Fruit fly (Drosophila melanogaster) whole organism, pupa: Measurements from ENCODE around the gene CG4629.

Source experiments
- CG10348 ChIP-seq: fragments of 200-800 bp; sonication (Bioruptor generic); IDR thresholded peaks from 2 replicates; pipeline ENCODE4 v1.3.6; 2022; ENCODE audit warnings: missing biosample characterization, missing genetic modification characterization
- CG12605 ChIP-seq: fragments of 200-800 bp; sonication (Bioruptor generic); IDR thresholded peaks from 2 replicates; pipeline ENCODE4 v1.3.6; 2022; ENCODE audit warnings: missing biosample characterization, missing genetic modification characterization
- CG13204 ChIP-seq: fragments of 200-800 bp; sonication (Bioruptor generic); optimal IDR thresholded peaks from 2 replicates; lab custom pipeline; 2018; ENCODE audit warnings: missing biosample characterization, mild to moderate bottlenecking, missing genetic modification characterization, moderate library complexity
- CG14655 ChIP-seq: fragments of 200-800 bp; sonication (Bioruptor generic); optimal IDR thresholded peaks from 3 replicates; lab custom pipeline; 2017; ENCODE audit warnings: mild to moderate bottlenecking, missing biosample characterization, missing genetic modification reagents, missing genetic modification characterization
- CG15710 ChIP-seq: fragments of 200-800 bp; sonication (Bioruptor generic); optimal IDR thresholded peaks from 2 replicates; lab custom pipeline; 2018; ENCODE audit warnings: missing biosample characterization, mild to moderate bottlenecking, missing genetic modification characterization, moderate library complexity
- CG17806 ChIP-seq: fragments of 200-800 bp; sonication (Bioruptor generic); optimal IDR thresholded peaks from 2 replicates; lab custom pipeline; 2018; ENCODE audit warnings: missing biosample characterization, mild to moderate bottlenecking, missing genetic modification characterization, moderate library complexity
- CG32121 ChIP-seq: fragments of 200-800 bp; sonication (Bioruptor generic); IDR thresholded peaks from 2 replicates; pipeline ENCODE4 v1.3.6; 2022; ENCODE audit warnings: missing biosample characterization, missing genetic modification characterization
- CG34367 ChIP-seq: fragments of 200-800 bp; sonication (Bioruptor generic); optimal IDR thresholded peaks from 2 replicates; lab custom pipeline; 2018; ENCODE audit warnings: missing biosample characterization, mild to moderate bottlenecking, missing genetic modification characterization
- CG4496 ChIP-seq: fragments of 200-800 bp; sonication (Bioruptor generic); IDR thresholded peaks from 3 replicates; pipeline ENCODE4 v1.3.6; 2022; ENCODE audit warnings: missing biosample characterization, missing genetic modification characterization
- CG8159 ChIP-seq: fragments of 200-800 bp; sonication (Bioruptor generic); optimal IDR thresholded peaks from 3 replicates; lab custom pipeline; 2018; ENCODE audit warnings: missing biosample characterization, mild to moderate bottlenecking, missing genetic modification characterization, moderate library complexity
- CG8301 ChIP-seq: fragments of 200-800 bp; sonication (Bioruptor generic); optimal IDR thresholded peaks from 2 replicates; lab custom pipeline; 2018; ENCODE audit warnings: missing biosample characterization, mild to moderate bottlenecking, missing genetic modification characterization
- CG9948 ChIP-seq: fragments of 200-800 bp; sonication (Bioruptor generic); optimal IDR thresholded peaks from 2 replicates; lab custom pipeline; 2018; ENCODE audit warnings: missing biosample characterization, mild to moderate bottlenecking, missing genetic modification characterization, moderate library complexity
- D1 ChIP-seq: fragments of 200-800 bp; sonication (Bioruptor generic); optimal IDR thresholded peaks from 2 replicates; lab custom pipeline; 2018; ENCODE audit warnings: missing biosample characterization, mild to moderate bottlenecking, missing genetic modification characterization, moderate library complexity
- EcR ChIP-seq: fragments of 200-800 bp; sonication (Bioruptor generic); optimal IDR thresholded peaks from 3 replicates; lab custom pipeline; 2019; ENCODE audit warnings: missing biosample characterization, missing genetic modification characterization, mild to moderate bottlenecking, moderate library complexity, missing genetic modification reagents
- Ets98B ChIP-seq: fragments of 200-800 bp; sonication (Bioruptor generic); IDR thresholded peaks from 2 replicates; pipeline ENCODE4 v1.3.6; 2022; ENCODE audit warnings: missing biosample characterization, missing genetic modification characterization
- Pif1A ChIP-seq: fragments of 200-800 bp; sonication (Bioruptor generic); optimal IDR thresholded peaks from 3 replicates; lab custom pipeline; 2016; ENCODE audit warnings: missing biosample characterization, missing genetic modification characterization
- Pif1B ChIP-seq: fragments of 200-800 bp; sonication (Bioruptor generic); optimal IDR thresholded peaks from 3 replicates; lab custom pipeline; 2016; ENCODE audit warnings: missing biosample characterization, missing genetic modification characterization
- Snoo ChIP-seq: fragments of 200-800 bp; sonication (Bioruptor generic); optimal IDR thresholded peaks from 3 replicates; lab custom pipeline; 2017; ENCODE audit warnings: missing biosample characterization, mild to moderate bottlenecking, missing genetic modification characterization, inconsistent platforms
- fd96Ca ChIP-seq: fragments of 200-800 bp; sonication (Bioruptor generic); IDR thresholded peaks from 3 replicates; pipeline ENCODE4 v1.3.6; 2022; ENCODE audit warnings: missing biosample characterization, missing genetic modification characterization
- gl ChIP-seq: fragments of 200-800 bp; sonication (Bioruptor generic); optimal IDR thresholded peaks from 2 replicates; lab custom pipeline; 2018; ENCODE audit warnings: missing biosample characterization, mild to moderate bottlenecking, missing genetic modification characterization
- rn ChIP-seq: fragments of 200-800 bp; sonication (Bioruptor generic); IDR thresholded peaks from 2 replicates; pipeline ENCODE4 v1.3.6; 2022; ENCODE audit warnings: missing biosample characterization, missing genetic modification characterization

Gene CG4629

DNA sequence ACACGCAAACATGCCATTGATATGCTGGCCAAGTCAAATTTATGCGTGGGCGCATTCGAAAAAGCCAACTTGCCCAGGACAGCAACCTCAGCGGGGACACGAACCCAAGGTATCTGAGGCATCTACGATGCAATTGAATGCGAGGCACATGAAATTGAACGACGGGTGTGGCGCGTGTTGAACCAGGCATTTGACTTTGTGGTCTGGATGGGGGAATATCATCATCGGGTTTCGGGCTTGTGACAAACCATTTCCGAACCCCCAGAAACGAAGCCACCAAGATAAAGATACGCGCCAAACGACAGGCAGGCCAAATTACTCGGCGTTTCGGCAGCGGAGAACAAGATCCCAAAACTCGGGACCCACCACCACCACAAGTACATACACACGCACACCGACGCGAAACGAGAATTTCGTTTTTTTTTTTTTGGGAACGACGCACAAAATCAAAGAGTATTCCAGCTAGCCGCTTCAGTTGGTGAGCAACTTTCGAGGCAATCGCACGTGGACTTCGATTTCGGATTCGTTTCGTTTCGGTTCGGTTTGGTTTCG is 40.5 kb upstream of the CG4629 start, which contains the start of gene MFS3:
Gene MFS3, plus strand, starts transcription at position 472 of the 552 bp plus-strand sequence.
- TF ChIP-seq CG14655 (no peak), gl (tag; lab: Kevin White, UChicago) (peak; percentile 5), CG4496 (peak; percentile 64; the same call in 1 of the 3 replicates), CG8159 (tag; lab: Kevin White, UChicago) (no peak), EcR (GFP tag; lab: Kevin White, UChicago) (no peak), Pif1A (GFP tag; lab: Kevin White, UChicago) (peak; percentile 20)

DNA sequence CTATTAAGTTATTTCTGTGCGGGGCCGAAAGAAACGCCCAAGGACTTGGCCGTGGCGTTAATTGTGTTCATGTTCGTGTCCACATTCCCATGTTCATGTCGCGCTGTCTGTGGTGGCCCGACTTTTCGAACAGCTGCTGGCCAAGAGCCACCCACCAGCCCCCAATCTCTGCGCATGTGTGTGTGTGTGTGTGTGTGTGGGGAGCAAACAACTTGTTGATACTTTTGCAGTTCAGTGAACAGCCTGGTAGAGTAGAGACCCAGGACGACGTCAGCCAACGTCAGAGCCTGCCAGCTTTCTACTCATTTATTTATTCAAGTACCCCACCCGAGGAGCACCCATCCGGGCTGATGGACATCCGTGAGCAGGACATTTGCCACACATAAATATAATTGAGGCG is 34.7 kb upstream of the CG4629 start:
- TF ChIP-seq CG13204 (no peak), CG12605 (peak; percentile 76), rn (GFP tag; lab: Robert Waterston, UW) (no peak)

DNA sequence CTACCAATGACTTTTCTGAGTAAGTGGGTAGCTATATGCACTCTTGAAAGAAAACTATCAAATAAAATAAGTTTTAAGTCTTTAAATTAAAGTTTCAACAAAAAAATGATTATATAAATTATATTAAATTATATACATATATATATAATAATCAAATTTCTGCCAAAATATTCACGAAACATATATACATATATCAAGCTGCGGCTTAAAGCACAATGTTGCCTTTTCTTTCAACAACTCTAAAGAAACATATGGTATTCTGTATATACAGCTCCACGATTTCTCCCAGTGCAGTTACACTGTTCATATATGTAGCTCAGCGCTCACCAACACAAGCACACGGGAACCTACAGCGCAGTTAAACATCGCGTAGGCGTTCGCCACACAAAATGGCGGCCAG is 33.2 kb upstream of the CG4629 start:
- TF ChIP-seq Pif1B (GFP tag; lab: Kevin White, UChicago) (no peak), CG32121 (GFP tag; lab: Robert Waterston, UW) (no peak), CG15710 (tag; lab: Kevin White, UChicago) (peak; percentile 25), rn (GFP tag; lab: Robert Waterston, UW) (no peak), CG8159 (tag; lab: Kevin White, UChicago) (peak; percentile 36), CG14655 (peak; percentile 29), CG9948 (tag; lab: Kevin White, UChicago) (peak; percentile 29), gl (tag; lab: Kevin White, UChicago) (no peak), CG17806 (tag; lab: Kevin White, UChicago) (no peak)

DNA sequence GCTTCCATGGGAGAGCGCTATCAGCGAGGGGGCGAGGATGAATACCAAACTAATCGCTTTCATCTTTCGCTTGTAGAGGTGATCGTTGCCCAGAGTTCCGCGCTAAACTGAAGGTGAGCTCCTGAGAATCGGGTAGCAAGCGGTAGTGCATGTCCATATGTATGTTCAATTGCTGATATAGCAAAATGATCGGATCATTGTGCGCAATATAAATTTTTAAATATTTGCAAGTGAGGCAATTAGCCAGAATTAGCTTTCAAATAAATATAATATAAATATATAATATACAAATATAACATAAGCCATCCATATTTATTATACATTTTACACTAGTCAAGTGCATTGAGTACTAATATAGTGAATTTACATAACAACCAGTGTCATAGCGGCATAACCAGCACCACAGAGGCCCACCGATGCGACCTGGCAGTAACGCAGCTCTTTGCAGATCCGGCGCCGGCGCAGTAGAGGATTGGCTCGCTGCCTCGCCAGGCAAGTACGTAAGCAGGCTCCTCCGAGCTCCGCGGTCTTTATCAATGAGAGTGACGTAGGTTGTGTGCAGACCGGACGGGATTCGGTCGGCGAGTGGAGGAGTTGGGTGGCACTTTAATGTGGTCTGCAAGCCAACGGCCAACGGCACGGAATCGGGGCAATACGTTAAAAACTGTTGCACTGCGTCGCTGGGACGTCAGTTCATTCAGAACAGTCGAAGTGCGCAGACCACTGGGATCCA is 31.9 kb upstream of the CG4629 start, which contains the start of the genes Iris and CG4577:
Gene Iris, minus strand, starts transcription at position 88 of the 733 bp plus-strand sequence.
Gene CG4577, plus strand, starts transcription at position 683 of the 733 bp plus-strand sequence.
- no peak for TF ChIP-seq CG15710 (tag; lab: Kevin White, UChicago)
- peak; percentile 2 for TF ChIP-seq CG17806 (tag; lab: Kevin White, UChicago)
- TF ChIP-seq CG13204 = peak; percentile 23

DNA sequence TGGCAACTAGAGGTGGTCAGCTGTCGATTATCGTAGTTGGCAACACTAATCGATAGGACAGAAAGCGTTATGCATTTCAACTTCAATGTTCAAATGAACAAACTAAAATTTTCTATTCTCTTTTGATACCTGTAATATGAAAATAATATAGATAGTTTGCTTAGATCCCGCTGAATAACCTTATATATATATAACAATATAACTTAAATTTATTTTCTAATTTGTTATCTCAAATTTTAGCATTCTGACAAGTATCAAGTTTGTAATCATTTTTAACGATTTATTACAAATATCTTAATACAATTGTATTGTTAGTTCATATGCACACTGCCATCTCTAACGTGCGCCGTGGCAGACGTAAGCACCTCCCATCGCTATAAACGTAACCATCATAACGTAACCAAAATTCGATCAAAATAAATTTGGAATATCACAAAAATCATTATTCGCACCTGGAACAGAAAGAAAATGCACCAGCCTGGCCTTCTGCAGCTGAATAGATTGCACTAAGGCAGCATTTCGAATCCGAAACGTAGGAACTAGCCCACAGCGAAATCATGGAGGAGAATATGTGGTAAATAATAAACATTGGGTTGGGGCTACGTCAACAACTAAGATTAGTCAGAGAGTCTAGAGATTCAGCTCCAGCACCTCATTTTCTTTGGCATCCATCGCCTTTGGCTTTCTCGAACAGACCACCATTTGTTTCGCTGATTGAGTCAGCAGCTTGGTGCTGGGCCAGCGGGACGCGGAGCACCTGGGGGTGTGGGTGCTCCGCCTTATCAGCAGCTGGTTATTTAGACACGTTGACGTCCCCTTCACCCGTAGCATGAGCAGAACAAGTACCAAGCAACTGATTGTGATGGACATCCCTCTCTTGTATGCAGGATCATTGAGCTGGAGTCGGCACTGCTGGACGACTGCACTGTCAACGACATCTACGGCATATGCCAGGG is 26.9 kb upstream of the CG4629 start, which contains the start of the genes Pino and TBC1D23:
Gene Pino, minus strand, starts transcription at position 22 of the 956 bp plus-strand sequence.
Gene TBC1D23, plus strand, starts transcription at position 385 of the 956 bp plus-strand sequence.
- TF ChIP-seq CG10348 (GFP tag; lab: Robert Waterston, UW) = no peak
- TF ChIP-seq Pif1B (GFP tag; lab: Kevin White, UChicago) = peak; percentile 48
- TF ChIP-seq D1 (tag; lab: Kevin White, UChicago) = no peak
- TF ChIP-seq Snoo (tag; lab: Kevin White, UChicago) = peak; percentile 47
- TF ChIP-seq CG14655 = peak; percentile 69
- peak; percentile 69 for TF ChIP-seq CG15710 (tag; lab: Kevin White, UChicago)
- TF ChIP-seq CG9948 (tag; lab: Kevin White, UChicago) = peak; percentile 68
- no peak for TF ChIP-seq EcR (GFP tag; lab: Kevin White, UChicago)
- TF ChIP-seq rn (GFP tag; lab: Robert Waterston, UW) = 0 out of 2 replicates have a peak, but pooled peaks have one; percentile 18
- TF ChIP-seq CG13204 = no peak
- no peak for TF ChIP-seq gl (tag; lab: Kevin White, UChicago)
- TF ChIP-seq CG4496 = peak; percentile 73
- TF ChIP-seq Ets98B (GFP tag; lab: Robert Waterston, UW) = peak; percentile 59
- TF ChIP-seq CG34367 (tag; lab: Kevin White, UChicago) = peak; percentile 59
- TF ChIP-seq CG8301 (tag; lab: Kevin White, UChicago) = peak; percentile 58
- no peak for TF ChIP-seq Pif1A (GFP tag; lab: Kevin White, UChicago)
- peak; percentile 72 for TF ChIP-seq CG8159 (tag; lab: Kevin White, UChicago)
- TF ChIP-seq CG17806 (tag; lab: Kevin White, UChicago) = peak; percentile 59
- peak; percentile 66 for TF ChIP-seq CG32121 (GFP tag; lab: Robert Waterston, UW)
- peak; percentile 45; the same call in 1 of the 3 replicates for TF ChIP-seq fd96Ca (GFP tag; lab: Robert Waterston, UW)
- 0 out of 2 replicates have a peak, but pooled peaks have one; percentile 18 for TF ChIP-seq CG12605
